Worm (Caenorhabditis elegans): ENCODE results near the gene skpo-1.

DNA sequence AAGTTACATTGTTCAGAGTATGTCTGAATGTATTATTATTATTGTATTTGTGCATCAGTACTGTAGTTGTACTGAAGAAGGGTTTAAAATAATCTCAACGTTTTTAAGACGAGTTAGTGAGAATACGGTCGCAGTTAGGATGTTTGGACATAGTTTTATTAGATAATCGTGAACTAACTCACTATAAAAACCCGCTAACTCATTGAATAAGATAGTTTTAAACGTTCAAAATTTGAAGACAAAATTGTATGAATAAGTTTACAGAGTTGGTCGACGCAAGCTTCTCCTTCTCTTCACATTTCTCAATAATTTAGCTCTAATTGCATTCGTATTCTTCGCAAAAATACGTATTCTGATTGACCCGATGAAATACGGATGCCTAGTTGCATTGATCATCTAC lies 14.4 kb upstream of the skpo-1 start:
- no peak for TF ChIP-seq ztf-4 (tag; optimal IDR thresholded peaks at IDR 0.05)
- TF ChIP-seq C04F5.9 (tag; optimal IDR thresholded peaks at IDR 0.05): no peak
- TF ChIP-seq dsc-1 (tag; optimal IDR thresholded peaks at IDR 0.05): no peak
- TF ChIP-seq snpc-4 (tag; optimal IDR thresholded peaks at IDR 0.05): no peak
- TF ChIP-seq tlp-1 (tag; optimal IDR thresholded peaks at IDR 0.05): peak; percentile 82
- no peak for TF ChIP-seq pqm-1 (tag; optimal IDR thresholded peaks at IDR 0.05)
- no peak for TF ChIP-seq dpl-1 (GFP tag; optimal IDR thresholded peaks at IDR 0.05)
- TF ChIP-seq nhr-237 (tag; optimal IDR thresholded peaks at IDR 0.05): no peak
- TF ChIP-seq fkh-8 (tag; optimal IDR thresholded peaks at IDR 0.05): no peak
- no peak for TF ChIP-seq ceh-82 (tag; optimal IDR thresholded peaks at IDR 0.05)

Data from whole organism, L1 larva.